Worm (Caenorhabditis elegans) whole organism, L4 larva: ENCODE data around the gene F09E10.1.

Experiments used
- Y5F2A.4 ChIP-seq: fragments of 200-800 bp; sonication (Bioruptor generic); optimal IDR thresholded peaks from 2 replicates; lab custom pipeline; 2018; ENCODE audit warnings: mild to moderate bottlenecking, missing genetic modification characterization, missing compliant biosample characterization
- aha-1 ChIP-seq: fragments of 150-350 bp; peaks from one replicate; lab custom pipeline; 2014; ENCODE audit warnings: missing biosample characterization, missing genetic modification characterization
- daf-16 ChIP-seq, 3 experiments: sonication (generic microtip); optimal IDR thresholded peaks; 2 replicates each; lab custom pipeline; 2016 to 2017; ENCODE audit warnings: missing genetic modification characterization in 3 of 3, missing genetic modification reagents in 3 of 3, mild to moderate bottlenecking in 2 of 3, missing compliant biosample characterization in 2 of 3, missing biosample characterization in 1 of 3, moderate library complexity in 1 of 3
- dpl-1 ChIP-seq: fragments of 150-350 bp; optimal IDR thresholded peaks from 2 replicates; lab custom pipeline; 2014; ENCODE audit warnings: missing biosample characterization, missing genetic modification reagents, missing genetic modification characterization
- jun-1 ChIP-seq: fragments of 150-350 bp; optimal IDR thresholded peaks from 2 replicates; lab custom pipeline; 2014; ENCODE audit warnings: missing biosample characterization, missing genetic modification reagents, missing genetic modification characterization
- pha-4 ChIP-seq, 2 experiments: fragments of 150-350 bp in 1 of 2; fragments of 200-800 bp in 1 of 2; sonication (Bioruptor generic) in 1 of 2; IDR thresholded peaks in 1 of 2; optimal IDR thresholded peaks in 1 of 2; 2 replicates each; pipeline versions ENCODE4 v1.3.6 to Lab custom; 2014 to 2022; ENCODE audit warnings: missing genetic modification characterization in 2 of 2, missing genetic modification reagents in 2 of 2, missing biosample characterization in 1 of 2, missing compliant biosample characterization in 1 of 2
- php-3 ChIP-seq: fragments of 200-800 bp; sonication (Bioruptor generic); IDR thresholded peaks from 2 replicates; pipeline ENCODE4 v1.3.6; 2022; ENCODE audit warnings: missing genetic modification reagents, missing genetic modification characterization, missing compliant biosample characterization
- pqm-1 ChIP-seq: sonication (generic microtip); optimal IDR thresholded peaks from 2 replicates; lab custom pipeline; 2017; ENCODE audit warnings: missing biosample characterization, missing genetic modification characterization
- spr-1 ChIP-seq: sonication (generic microtip); optimal IDR thresholded peaks from 2 replicates; lab custom pipeline; 2016; ENCODE audit warnings: mild to moderate bottlenecking, missing genetic modification characterization, missing compliant biosample characterization
- unc-39 ChIP-seq: sonication (generic microtip); optimal IDR thresholded peaks from 2 replicates; lab custom pipeline; 2017; ENCODE audit warnings: missing biosample characterization, missing genetic modification characterization
- ztf-11 ChIP-seq: fragments of 150-350 bp; optimal IDR thresholded peaks from 2 replicates; lab custom pipeline; 2014; ENCODE audit warnings: missing biosample characterization, missing genetic modification characterization

DNA sequence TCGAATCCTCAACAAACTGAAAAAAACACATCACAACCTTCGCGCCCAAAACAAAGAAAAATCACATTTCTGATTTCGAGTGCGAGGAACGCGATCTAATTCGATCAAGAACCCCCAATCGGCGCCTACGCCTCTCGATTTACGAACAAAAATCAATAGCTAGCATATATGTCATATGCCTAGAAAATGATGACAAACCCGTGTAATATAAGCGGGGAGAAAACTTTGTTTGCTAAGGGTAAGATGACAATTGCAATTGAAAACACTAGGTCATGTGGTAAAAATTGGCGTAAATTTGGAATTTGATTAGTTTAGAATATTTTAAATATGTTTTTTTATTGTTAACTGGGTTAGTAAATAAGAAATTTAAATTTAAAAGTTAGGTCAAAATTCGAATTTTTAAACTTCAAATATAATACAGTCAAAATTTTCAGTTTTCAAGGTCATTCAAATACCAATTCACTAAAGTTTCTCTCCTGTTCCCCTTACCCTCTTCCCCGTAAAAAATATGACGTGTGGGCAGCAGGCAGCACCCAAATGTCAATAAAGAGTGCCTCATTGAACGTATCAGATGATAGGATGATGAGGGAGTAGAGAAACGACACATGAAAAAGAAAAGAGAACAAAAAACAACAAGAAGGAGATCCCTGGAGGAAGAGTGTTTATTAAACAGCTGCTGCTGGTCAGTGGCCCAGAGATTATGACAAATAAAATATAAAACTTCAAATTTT is 46.1 kb upstream of the F09E10.1 start:
- TF ChIP-seq jun-1 (tag; lab: Kevin White, UChicago) (no peak), pqm-1 (tag; lab: Kevin White, UChicago) (peak; percentile 25), spr-1 (tag; lab: Kevin White, UChicago) (no peak), ztf-11 (no peak), daf-16 (GFP tag; optimal IDR thresholded peaks at IDR 0.05; lab: Kevin White, UChicago) (peak in 1 of 2 experiments; percentile 85), daf-16 (tag; optimal IDR thresholded peaks at IDR 0.05; lab: Kevin White, UChicago) (peak; percentile 53), php-3 (GFP tag; lab: Robert Waterston, UW) (no peak), unc-39 (tag; lab: Kevin White, UChicago) (no peak), Y5F2A.4 (GFP tag; lab: Kevin White, UChicago) (no peak), aha-1 (tag; lab: Kevin White, UChicago) (peak; percentile 92), pha-4 (GFP tag; IDR thresholded peaks at IDR 0.05; lab: Robert Waterston, UW) (no peak), pha-4 (tag; optimal IDR thresholded peaks at IDR 0.05; lab: Kevin White, UChicago) (peak; percentile 98), dpl-1 (GFP tag; lab: Kevin White, UChicago) (no peak)
